Fruit fly (Drosophila melanogaster) whole organism, embryonic: ENCODE results near the gene CG34327.

Source experiments
- Atf6 ChIP-seq: fragments of 200-800 bp; sonication (Bioruptor generic); IDR thresholded peaks from 2 replicates; pipeline ENCODE4 v1.3.6; 2022; ENCODE audit warnings: missing biosample characterization, missing genetic modification characterization
- CG10366 ChIP-seq: fragments of 200-800 bp; sonication (Bioruptor generic); IDR thresholded peaks from 2 replicates; pipeline ENCODE4 v1.3.6; 2022; ENCODE audit warnings: missing biosample characterization, missing genetic modification characterization
- CG12659 ChIP-seq: fragments of 200-800 bp; sonication (Bioruptor generic); optimal IDR thresholded peaks from 3 replicates; lab custom pipeline; 2017; ENCODE audit warnings: mild to moderate bottlenecking, missing biosample characterization, missing genetic modification reagents, missing genetic modification characterization
- CG13775 ChIP-seq: fragments of 200-800 bp; sonication (Bioruptor generic); optimal IDR thresholded peaks from 3 replicates; lab custom pipeline; 2017; ENCODE audit warnings: missing biosample characterization, mild to moderate bottlenecking, missing genetic modification characterization
- CG15269 ChIP-seq: fragments of 200-800 bp; sonication (Bioruptor generic); optimal IDR thresholded peaks from 2 replicates; lab custom pipeline; 2018; ENCODE audit warnings: missing biosample characterization, mild to moderate bottlenecking, missing genetic modification characterization, moderate library complexity
- CG1529 ChIP-seq: fragments of 200-800 bp; sonication (Bioruptor generic); optimal IDR thresholded peaks from 3 replicates; lab custom pipeline; 2018; ENCODE audit warnings: missing biosample characterization, missing genetic modification characterization
- CG17186 ChIP-seq: fragments of 200-800 bp; sonication (Bioruptor generic); optimal IDR thresholded peaks from 3 replicates; lab custom pipeline; 2017; ENCODE audit warnings: missing biosample characterization, missing genetic modification reagents, missing genetic modification characterization
- CG17361 ChIP-seq: fragments of 200-800 bp; sonication (Bioruptor generic); IDR thresholded peaks from 3 replicates; pipeline ENCODE4 v1.3.6; 2022; ENCODE audit warnings: missing biosample characterization, missing genetic modification characterization
- CG17612 ChIP-seq: fragments of 200-800 bp; sonication (Bioruptor generic); IDR thresholded peaks from 2 replicates; pipeline ENCODE4 v1.3.6; 2022; ENCODE audit warnings: missing biosample characterization, missing genetic modification characterization
- CG2120 ChIP-seq: fragments of 200-800 bp; sonication (Bioruptor generic); optimal IDR thresholded peaks from 3 replicates; lab custom pipeline; 2016; ENCODE audit warnings: missing biosample characterization, missing genetic modification characterization
- CG2712 ChIP-seq: fragments of 200-800 bp; optimal IDR thresholded peaks from 3 replicates; lab custom pipeline; 2019; ENCODE audit warnings: missing biosample characterization, mild to moderate bottlenecking, missing genetic modification characterization, moderate library complexity
- CG30020 ChIP-seq: fragments of 200-800 bp; optimal IDR thresholded peaks from 2 replicates; lab custom pipeline; 2019; ENCODE audit warnings: missing biosample characterization, mild to moderate bottlenecking, missing genetic modification characterization, moderate library complexity
- CG3281 ChIP-seq: fragments of 200-800 bp; sonication (Bioruptor generic); optimal IDR thresholded peaks from 3 replicates; lab custom pipeline; 2017; ENCODE audit warnings: missing biosample characterization, mild to moderate bottlenecking, missing genetic modification characterization
- CG34422 ChIP-seq: fragments of 200-800 bp; sonication (Bioruptor generic); IDR thresholded peaks from 3 replicates; pipeline ENCODE4 v1.3.6; 2022; ENCODE audit warnings: missing biosample characterization, missing genetic modification characterization
- CG3726 ChIP-seq: fragments of 200-800 bp; sonication (Bioruptor generic); IDR thresholded peaks from 3 replicates; pipeline ENCODE4, ENCODE4 v1.3.6; 2022; ENCODE audit warnings: missing biosample characterization, missing genetic modification characterization
- CG3847 ChIP-seq: fragments of 200-800 bp; sonication (Bioruptor generic); IDR thresholded peaks from 2 replicates; pipeline ENCODE4 v1.3.6; 2022; ENCODE audit warnings: missing biosample characterization, missing genetic modification characterization
- CG6254 ChIP-seq: fragments of 200-800 bp; sonication (Bioruptor generic); optimal IDR thresholded peaks from 3 replicates; lab custom pipeline; 2017; ENCODE audit warnings: mild to moderate bottlenecking, missing biosample characterization, missing genetic modification reagents, missing genetic modification characterization
- CG7786 ChIP-seq: fragments of 200-800 bp; sonication (Bioruptor generic); optimal IDR thresholded peaks from 2 replicates; lab custom pipeline; 2016; ENCODE audit warnings: missing biosample characterization, missing genetic modification characterization
- CG9932 ChIP-seq: fragments of 200-800 bp; sonication (Bioruptor generic); IDR thresholded peaks from 2 replicates; pipeline ENCODE4 v1.3.6; 2022; ENCODE audit warnings: missing biosample characterization, missing genetic modification characterization
- CTCF ChIP-seq: fragments of 200-800 bp; sonication (Bioruptor generic); optimal IDR thresholded peaks from 2 replicates; lab custom pipeline; 2017; ENCODE audit warnings: missing biosample characterization, mild to moderate bottlenecking, missing genetic modification characterization, moderate library complexity
- Doc2 ChIP-seq: fragments of 200-800 bp; sonication (Bioruptor generic); IDR thresholded peaks from 2 replicates; pipeline ENCODE4 v1.3.6; 2022; ENCODE audit warnings: missing biosample characterization, missing genetic modification characterization
- Drgx ChIP-seq: fragments of 200-800 bp; sonication (Bioruptor generic); IDR thresholded peaks from 2 replicates; pipeline ENCODE4 v1.3.6; 2022; ENCODE audit warnings: missing biosample characterization, missing genetic modification characterization
- E2f1 ChIP-seq: fragments of 200-800 bp; sonication (Bioruptor generic); IDR thresholded peaks from 2 replicates; pipeline ENCODE4 v1.3.6; 2022; ENCODE audit warnings: missing biosample characterization, missing genetic modification characterization
- Hr51 ChIP-seq, 2 experiments: fragments of 200-800 bp; sonication (Bioruptor generic); optimal IDR thresholded peaks; 2 replicates in 1 of 2; 3 replicates in 1 of 2; lab custom pipeline; 2016 to 2018; ENCODE audit warnings: missing biosample characterization in 2 of 2, missing genetic modification characterization in 2 of 2, mild to moderate bottlenecking in 1 of 2, moderate library complexity in 1 of 2
- Mrtf ChIP-seq: fragments of 200-800 bp; sonication (Bioruptor generic); IDR thresholded peaks from 3 replicates; pipeline ENCODE4 v1.3.6; 2022; ENCODE audit warnings: missing biosample characterization, missing genetic modification characterization
- NFAT ChIP-seq: fragments of 200-800 bp; sonication (Bioruptor generic); IDR thresholded peaks from 2 replicates; pipeline ENCODE4 v1.3.6; 2022; ENCODE audit warnings: missing biosample characterization, missing genetic modification characterization
- Oli ChIP-seq: fragments of 200-800 bp; sonication (Bioruptor generic); optimal IDR thresholded peaks from 2 replicates; lab custom pipeline; 2018; ENCODE audit warnings: missing biosample characterization, mild to moderate bottlenecking, missing genetic modification characterization, moderate library complexity
- Poxn ChIP-seq: fragments of 200-800 bp; sonication (Bioruptor generic); IDR thresholded peaks from 2 replicates; pipeline ENCODE4 v1.3.6; 2022; ENCODE audit warnings: missing biosample characterization, missing genetic modification characterization
- Six4 ChIP-seq: fragments of 200-800 bp; sonication (Bioruptor generic); optimal IDR thresholded peaks from 2 replicates; lab custom pipeline; 2016; ENCODE audit warnings: missing biosample characterization, missing genetic modification characterization
- Xrp1 ChIP-seq: fragments of 200-800 bp; sonication (Bioruptor generic); IDR thresholded peaks from 2 replicates; pipeline ENCODE4 v1.3.6; 2022; ENCODE audit warnings: missing biosample characterization, missing genetic modification characterization
- danr ChIP-seq: fragments of 200-800 bp; sonication (Bioruptor generic); IDR thresholded peaks from 2 replicates; pipeline ENCODE4 v1.3.6; 2022; ENCODE audit warnings: missing biosample characterization, missing genetic modification characterization
- dmrt99B ChIP-seq: fragments of 200-800 bp; sonication (Bioruptor generic); optimal IDR thresholded peaks from 2 replicates; lab custom pipeline; 2018; ENCODE audit warnings: missing biosample characterization, mild to moderate bottlenecking, missing genetic modification characterization, moderate library complexity
- ewg ChIP-seq: fragments of 200-800 bp; sonication (Bioruptor generic); optimal IDR thresholded peaks from 3 replicates; lab custom pipeline; 2017; ENCODE audit warnings: mild to moderate bottlenecking, missing biosample characterization, missing genetic modification reagents, missing genetic modification characterization
- fd64A ChIP-seq: fragments of 200-800 bp; sonication (Bioruptor generic); optimal IDR thresholded peaks from 3 replicates; lab custom pipeline; 2018; ENCODE audit warnings: missing biosample characterization, mild to moderate bottlenecking, missing genetic modification characterization
- gsb ChIP-seq: fragments of 200-800 bp; sonication (Bioruptor generic); IDR thresholded peaks from 2 replicates; pipeline ENCODE4 v1.3.6; 2022; ENCODE audit warnings: missing biosample characterization, missing genetic modification characterization
- gsb-n ChIP-seq: fragments of 200-800 bp; sonication (Bioruptor generic); optimal IDR thresholded peaks from 3 replicates; lab custom pipeline; 2018; ENCODE audit warnings: missing biosample characterization, mild to moderate bottlenecking, missing genetic modification characterization
- ind ChIP-seq: fragments of 200-800 bp; sonication (Bioruptor generic); optimal IDR thresholded peaks from 3 replicates; lab custom pipeline; 2016; ENCODE audit warnings: missing biosample characterization, missing genetic modification characterization
- lbe ChIP-seq: fragments of 200-800 bp; sonication (Bioruptor generic); optimal IDR thresholded peaks from 2 replicates; lab custom pipeline; 2016; ENCODE audit warnings: missing biosample characterization, mild to moderate bottlenecking, missing genetic modification characterization
- mam ChIP-seq: fragments of 200-800 bp; sonication (Bioruptor generic); optimal IDR thresholded peaks from 3 replicates; lab custom pipeline; 2016; ENCODE audit warnings: missing biosample characterization, missing genetic modification characterization
- mirr ChIP-seq: fragments of 200-800 bp; sonication (Bioruptor generic); optimal IDR thresholded peaks from 3 replicates; lab custom pipeline; 2018; ENCODE audit warnings: missing biosample characterization, mild to moderate bottlenecking, missing genetic modification characterization
- oc ChIP-seq: fragments of 200-800 bp; sonication (Bioruptor generic); optimal IDR thresholded peaks from 2 replicates; lab custom pipeline; 2018; ENCODE audit warnings: missing biosample characterization, mild to moderate bottlenecking, missing genetic modification characterization, moderate library complexity
- p53 ChIP-seq: fragments of 200-800 bp; sonication (Bioruptor generic); optimal IDR thresholded peaks from 2 replicates; lab custom pipeline; 2016; ENCODE audit warnings: missing biosample characterization, missing genetic modification characterization
- psq ChIP-seq: fragments of 200-800 bp; sonication (Bioruptor generic); optimal IDR thresholded peaks from 2 replicates; lab custom pipeline; 2017; ENCODE audit warnings: missing biosample characterization, missing genetic modification characterization
- repo ChIP-seq: fragments of 200-800 bp; sonication (Bioruptor generic); optimal IDR thresholded peaks from 2 replicates; lab custom pipeline; 2016; ENCODE audit warnings: missing biosample characterization, missing genetic modification characterization
- row ChIP-seq: fragments of 200-800 bp; sonication (Bioruptor generic); IDR thresholded peaks from 3 replicates; pipeline ENCODE4 v1.3.6; 2022; ENCODE audit warnings: missing biosample characterization, missing genetic modification characterization
- sd ChIP-seq: fragments of 200-800 bp; sonication (Bioruptor generic); optimal IDR thresholded peaks from 3 replicates; lab custom pipeline; 2018; ENCODE audit warnings: missing biosample characterization, mild to moderate bottlenecking, missing genetic modification characterization, moderate library complexity
- shn ChIP-seq: fragments of 200-800 bp; sonication (Bioruptor generic); optimal IDR thresholded peaks from 3 replicates; lab custom pipeline; 2016; ENCODE audit warnings: missing biosample characterization, missing genetic modification characterization
- tin ChIP-seq: fragments of 200-800 bp; sonication (Bioruptor generic); optimal IDR thresholded peaks from 3 replicates; lab custom pipeline; 2016; ENCODE audit warnings: missing biosample characterization, missing genetic modification characterization
- tx ChIP-seq: fragments of 200-800 bp; sonication (Bioruptor generic); optimal IDR thresholded peaks from 2 replicates; lab custom pipeline; 2016; ENCODE audit warnings: missing biosample characterization, missing genetic modification characterization
- vvl ChIP-seq: fragments of 200-800 bp; sonication (Bioruptor generic); IDR thresholded peaks from 2 replicates; pipeline ENCODE4 v1.3.6; 2022; ENCODE audit warnings: missing biosample characterization, missing genetic modification characterization
- wek ChIP-seq: fragments of 200-800 bp; sonication (Bioruptor generic); optimal IDR thresholded peaks from 3 replicates; lab custom pipeline; 2018; ENCODE audit warnings: missing biosample characterization, mild to moderate bottlenecking, missing genetic modification characterization, moderate library complexity
- zen2 ChIP-seq: fragments of 200-800 bp; sonication (Bioruptor generic); IDR thresholded peaks from 3 replicates; pipeline ENCODE4 v1.3.6; 2022; ENCODE audit warnings: missing biosample characterization, missing genetic modification characterization; ENCODE audit not compliant: partially characterized antibody

Gene CG34327

dm6 chrX:17176542-17176941 is 47.1 kb downstream of the CG34327 start (continued):
- TF ChIP-seq Atf6 (GFP tag; lab: Robert Waterston, UW) = peak; percentile 72
- TF ChIP-seq tx (GFP tag; lab: Kevin White, UChicago) = peak; percentile 6
- TF ChIP-seq lbe (GFP tag; lab: Kevin White, UChicago) = no peak
- peak; percentile 35 for TF ChIP-seq CG7786
- TF ChIP-seq NFAT (GFP tag; lab: Robert Waterston, UW) = peak; percentile 51; the same call in 1 of the 2 replicates
- TF ChIP-seq CG2712 = peak; percentile 52
- TF ChIP-seq Poxn (GFP tag; lab: Robert Waterston, UW) = no peak
- TF ChIP-seq CG3726 (GFP tag; lab: Robert Waterston, UW) = 0 out of 3 replicates have a peak, but pooled peaks have one; percentile 43
- TF ChIP-seq psq = no peak
- TF ChIP-seq danr = 0 out of 2 replicates have a peak, but pooled peaks have one; percentile 6
- TF ChIP-seq CTCF = no peak
- TF ChIP-seq CG17186 (GFP tag; lab: Kevin White, UChicago) = no peak
- TF ChIP-seq Doc2 (GFP tag; lab: Robert Waterston, UW) = no peak
- TF ChIP-seq vvl (GFP tag; lab: Robert Waterston, UW) = peak; percentile 72
- TF ChIP-seq gsb (GFP tag; lab: Robert Waterston, UW) = peak; percentile 51; the same call in 1 of the 2 replicates
- TF ChIP-seq CG6254 (GFP tag; lab: Kevin White, UChicago) = peak; percentile 16
- peak; percentile 49 for TF ChIP-seq mam
- TF ChIP-seq repo (GFP tag; lab: Kevin White, UChicago) = peak; percentile 16
- TF ChIP-seq ind (GFP tag; lab: Kevin White, UChicago) = peak; percentile 54
- peak; percentile 7 for TF ChIP-seq Six4 (GFP tag; lab: Kevin White, UChicago)
- TF ChIP-seq Xrp1 = peak; percentile 67; the same call in 1 of the 2 replicates
- TF ChIP-seq row (GFP tag; lab: Robert Waterston, UW) = peak; percentile 77
- peak; percentile 64 for TF ChIP-seq CG10366 (GFP tag; lab: Robert Waterston, UW)
- peak; percentile 36 to 67 for TF ChIP-seq Hr51 (GFP tag; optimal IDR thresholded peaks at IDR 0.05; lab: Kevin White, UChicago)
- TF ChIP-seq gsb-n (tag; lab: Kevin White, UChicago) = no peak
- TF ChIP-seq CG1529 (GFP tag; lab: Kevin White, UChicago) = no peak
- no peak for TF ChIP-seq mirr (GFP tag; lab: Kevin White, UChicago)
- TF ChIP-seq Drgx (GFP tag; lab: Robert Waterston, UW) = peak; percentile 60
- TF ChIP-seq sd = peak; percentile 25
- no peak for TF ChIP-seq p53 (GFP tag; lab: Kevin White, UChicago)
- no peak for TF ChIP-seq CG13775
- peak; percentile 27 for TF ChIP-seq CG3281 (GFP tag; lab: Kevin White, UChicago)
- TF ChIP-seq CG9932 (GFP tag; lab: Robert Waterston, UW) = peak; percentile 62
- TF ChIP-seq ewg (GFP tag; lab: Kevin White, UChicago) = no peak
- peak; percentile 16 for TF ChIP-seq shn (GFP tag; lab: Kevin White, UChicago)
- peak; percentile 66 for TF ChIP-seq oc (tag; lab: Kevin White, UChicago)
- TF ChIP-seq CG34422 (GFP tag; lab: Robert Waterston, UW) = peak; percentile 62; the same call in 1 of the 3 replicates
- TF ChIP-seq CG2120 (GFP tag; lab: Kevin White, UChicago) = peak; percentile 59
- TF ChIP-seq CG12659 (GFP tag; lab: Kevin White, UChicago) = peak; percentile 9
- TF ChIP-seq dmrt99B (tag; lab: Kevin White, UChicago) = peak; percentile 68
- TF ChIP-seq CG30020 (tag; lab: Kevin White, UChicago) = no peak
- TF ChIP-seq wek (GFP tag; lab: Kevin White, UChicago) = no peak
- TF ChIP-seq CG3847 (GFP tag; lab: Robert Waterston, UW) = peak; percentile 44; the same call in 1 of the 2 replicates
- no peak for TF ChIP-seq CG17612 (GFP tag; lab: Robert Waterston, UW)
- no peak for TF ChIP-seq fd64A
- TF ChIP-seq Mrtf (GFP tag; lab: Robert Waterston, UW) = peak; percentile 67; the same call in 2 of the 3 replicates
- peak; percentile 32 for TF ChIP-seq tin (GFP tag; lab: Kevin White, UChicago)
- TF ChIP-seq E2f1 (GFP tag; lab: Robert Waterston, UW) = peak; percentile 63
- no peak for TF ChIP-seq zen2 (GFP tag; lab: Robert Waterston, UW)
- TF ChIP-seq Oli = peak; percentile 45
- TF ChIP-seq CG17361 (GFP tag; lab: Robert Waterston, UW) = 0 out of 3 replicates have a peak, but pooled peaks have one; percentile 32
- peak; percentile 85 for TF ChIP-seq CG15269 (tag; lab: Kevin White, UChicago)
